Fruit fly (Drosophila melanogaster): Measurements from ENCODE around the gene obst-J.

DNA sequence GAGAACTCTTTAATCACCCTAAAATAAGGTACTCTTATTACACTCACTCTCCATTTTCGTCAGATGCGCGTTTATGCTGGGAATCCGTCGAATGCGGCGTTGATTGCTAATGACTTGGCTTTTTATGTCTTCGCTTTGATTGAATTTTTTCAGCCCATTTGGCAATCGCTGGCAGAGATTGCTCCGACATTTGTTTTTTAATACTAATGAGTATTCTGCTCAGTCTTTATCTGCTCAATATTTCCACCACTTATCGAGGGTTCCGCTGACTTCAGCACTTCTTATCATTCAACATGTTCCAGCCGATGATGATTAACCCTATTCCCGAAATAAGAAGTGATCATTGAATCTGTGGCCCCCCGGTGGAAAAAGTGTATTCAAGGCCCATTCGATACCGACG, at the start of gene obst-J:
- TF ChIP-seq psq (GFP tag; optimal IDR thresholded peaks at IDR 0.05) (no peak), CG9705 (GFP tag; optimal IDR thresholded peaks at IDR 0.05) (no peak), Mio (GFP tag; optimal IDR thresholded peaks at IDR 0.05) (no peak), Jra (GFP tag; optimal IDR thresholded peaks at IDR 0.05) (no peak), h (GFP tag; optimal IDR thresholded peaks at IDR 0.05) (no peak), dsf (GFP tag; optimal IDR thresholded peaks at IDR 0.05; ENCODE audit: borderline replicate concordance) (no peak), N (GFP tag; optimal IDR thresholded peaks at IDR 0.05) (no peak), Vsx2 (GFP tag; optimal IDR thresholded peaks at IDR 0.05; ENCODE audit: partially characterized antibody) (no peak), tai (GFP tag; optimal IDR thresholded peaks at IDR 0.05) (no peak), usp (GFP tag; optimal IDR thresholded peaks at IDR 0.05) (no peak), GATAd (GFP tag; optimal IDR thresholded peaks at IDR 0.05) (no peak), CrebA (GFP tag; optimal IDR thresholded peaks at IDR 0.05; ENCODE audit: borderline replicate concordance) (no peak)

All from whole organism, wandering third instar larva.